Worm (Caenorhabditis elegans) whole organism, L4 larva: ENCODE measurements around the gene K07D4.9.

ENCODE experiments used
- daf-16 ChIP-seq, 3 experiments: sonication (generic microtip); optimal IDR thresholded peaks; 2 replicates each; lab custom pipeline; 2016 to 2017; ENCODE audit warnings: missing genetic modification characterization in 3 of 3, missing genetic modification reagents in 3 of 3, mild to moderate bottlenecking in 2 of 3, missing compliant biosample characterization in 2 of 3, missing biosample characterization in 1 of 3, moderate library complexity in 1 of 3
- madf-5 ChIP-seq, 2 experiments: fragments of 200-800 bp; sonication (Bioruptor generic); IDR thresholded peaks; 2 replicates each; pipeline ENCODE4 v1.3.6; 2022; ENCODE audit warnings: missing compliant biosample characterization in 2 of 2, missing genetic modification characterization in 2 of 2
- set-16 ChIP-seq: fragments of 200-800 bp; sonication (Bioruptor generic); IDR thresholded peaks from 2 replicates; pipeline ENCODE4 v1.3.6; 2022; ENCODE audit warnings: missing genetic modification reagents, missing genetic modification characterization, missing compliant biosample characterization
- skn-1 ChIP-seq: fragments of 150-350 bp; optimal IDR thresholded peaks from 2 replicates; lab custom pipeline; 2014; ENCODE audit warnings: missing biosample characterization, missing genetic modification characterization
- snpc-4 ChIP-seq: fragments of 150-350 bp; optimal IDR thresholded peaks from 2 replicates; lab custom pipeline; 2014; ENCODE audit warnings: missing biosample characterization, missing genetic modification characterization
- unc-62 ChIP-seq, 3 experiments: fragments of 150-350 bp in 1 of 3; sonication (generic microtip); optimal IDR thresholded peaks in 2 of 3; peaks in 1 of 3; 1 replicate in 1 of 3; 2 replicates in 2 of 3; lab custom pipeline; 2014 to 2017; ENCODE audit warnings: missing biosample characterization in 3 of 3, missing genetic modification characterization in 3 of 3, missing genetic modification reagents in 3 of 3, missing genotype in 1 of 3
- zag-1 ChIP-seq: fragments of 150-350 bp; optimal IDR thresholded peaks from 2 replicates; lab custom pipeline; 2014; ENCODE audit warnings: missing biosample characterization, missing genetic modification characterization

DNA sequence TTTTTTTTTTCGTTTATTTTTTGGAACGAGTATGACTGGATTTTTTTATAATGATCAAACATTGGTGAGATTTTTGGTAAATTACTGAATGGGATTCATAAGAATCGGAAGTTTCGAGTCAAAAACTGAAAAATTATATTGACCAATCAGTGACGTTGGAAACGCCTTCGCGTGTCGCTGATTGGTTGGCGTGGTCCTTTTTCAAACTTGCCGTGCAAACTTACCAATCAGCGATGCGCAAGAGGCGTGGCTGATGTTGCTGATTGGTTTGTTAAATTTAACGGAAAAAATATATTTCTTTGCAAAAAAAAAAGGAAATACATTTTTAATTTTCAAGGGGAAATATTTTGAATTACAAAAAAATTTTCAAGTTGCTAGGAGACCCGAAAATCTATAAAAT, 46.3 kb downstream of the K07D4.9 start:
- TF ChIP-seq zag-1 (tag; lab: Kevin White, UChicago) (no peak), madf-5 (GFP tag; IDR thresholded peaks at IDR 0.05; lab: Robert Waterston, UW) (no peak), unc-62 (GFP tag; optimal IDR thresholded peaks at IDR 0.05 in 1 of 2; lab: Kevin White, UChicago) (no peak), unc-62 (tag; optimal IDR thresholded peaks at IDR 0.05; lab: Kevin White, UChicago) (no peak), set-16 (no peak), snpc-4 (tag; lab: Kevin White, UChicago) (no peak), daf-16 (GFP tag; optimal IDR thresholded peaks at IDR 0.05; lab: Kevin White, UChicago) (no peak), daf-16 (tag; optimal IDR thresholded peaks at IDR 0.05; lab: Kevin White, UChicago) (no peak), skn-1 (tag; lab: Kevin White, UChicago) (no peak)
